Fruit fly (Drosophila melanogaster): ENCODE measurements around the gene pros.

pros gene

DNA sequence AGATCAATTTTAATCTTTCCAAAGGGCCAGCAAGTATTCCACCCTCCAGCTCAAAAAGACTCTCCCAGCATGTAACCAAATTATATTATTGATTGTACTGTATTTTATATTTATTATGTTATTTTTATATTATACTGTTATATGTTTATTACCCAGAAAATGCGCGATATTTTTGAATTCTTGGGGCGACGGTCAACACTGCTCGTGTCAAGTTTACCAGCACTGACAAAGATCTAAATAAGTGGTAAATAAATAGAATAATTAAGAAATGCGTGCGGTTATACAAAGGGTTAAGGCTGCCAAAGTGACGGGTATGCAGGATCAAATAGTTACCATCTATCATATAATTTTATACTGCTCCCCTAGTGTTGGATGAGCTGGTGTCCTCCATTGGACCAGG lies 101.5 kb downstream of the pros start, which contains the start of gene Dtd:
TSS of gene Dtd (plus strand) at position 248 of the 400 bp plus-strand sequence.
- TF ChIP-seq rn (GFP tag; IDR thresholded peaks at IDR 0.05) (no peak), CG17806 (tag; optimal IDR thresholded peaks at IDR 0.05) (no peak), CG34367 (tag; optimal IDR thresholded peaks at IDR 0.05) (no peak), CG9948 (tag; optimal IDR thresholded peaks at IDR 0.05) (no peak), Pif1A (GFP tag; optimal IDR thresholded peaks at IDR 0.05) (no peak), CG32121 (GFP tag; IDR thresholded peaks at IDR 0.05) (no peak), Ets98B (GFP tag; IDR thresholded peaks at IDR 0.05) (no peak), CG13204 (GFP tag; optimal IDR thresholded peaks at IDR 0.05) (no peak), gl (tag; optimal IDR thresholded peaks at IDR 0.05) (no peak), CG8159 (tag; optimal IDR thresholded peaks at IDR 0.05) (no peak), D1 (tag; optimal IDR thresholded peaks at IDR 0.05) (no peak), CG14655 (GFP tag; optimal IDR thresholded peaks at IDR 0.05) (no peak), Pif1B (GFP tag; optimal IDR thresholded peaks at IDR 0.05) (no peak), CG4496 (GFP tag; IDR thresholded peaks at IDR 0.05) (no peak), CG12605 (GFP tag; IDR thresholded peaks at IDR 0.05) (no peak), Snoo (tag; optimal IDR thresholded peaks at IDR 0.05) (no peak), fd96Ca (GFP tag; IDR thresholded peaks at IDR 0.05) (no peak), EcR (GFP tag; optimal IDR thresholded peaks at IDR 0.05) (no peak), CG8301 (tag; optimal IDR thresholded peaks at IDR 0.05) (no peak), CG10348 (GFP tag; IDR thresholded peaks at IDR 0.05) (no peak)

DNA sequence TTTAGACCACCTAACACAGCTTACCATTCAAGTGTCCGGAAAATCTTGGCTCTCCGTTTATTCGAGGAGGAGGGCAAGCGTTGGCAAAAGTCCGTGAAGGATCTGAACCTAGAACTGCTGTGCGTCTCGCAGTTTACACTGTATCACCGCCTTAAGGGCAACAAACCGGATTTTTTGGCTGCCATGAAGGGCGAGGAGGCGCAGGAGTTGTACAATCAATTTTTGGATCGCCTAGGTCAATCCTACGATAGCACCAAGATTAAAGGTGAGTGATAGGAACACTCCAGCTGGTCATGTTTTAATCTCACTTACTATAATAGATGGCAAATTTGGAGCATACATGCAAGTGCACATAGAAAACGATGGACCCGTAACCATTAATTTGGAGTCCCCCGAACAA lies 102.0 kb downstream of the pros start:
- TF ChIP-seq gl (tag; optimal IDR thresholded peaks at IDR 0.05) (no peak), CG15710 (tag; optimal IDR thresholded peaks at IDR 0.05) (no peak), D1 (tag; optimal IDR thresholded peaks at IDR 0.05) (no peak), CG10348 (GFP tag; IDR thresholded peaks at IDR 0.05) (no peak), CG17806 (tag; optimal IDR thresholded peaks at IDR 0.05) (no peak), Pif1A (GFP tag; optimal IDR thresholded peaks at IDR 0.05) (no peak), CG14655 (GFP tag; optimal IDR thresholded peaks at IDR 0.05) (no peak), CG8159 (tag; optimal IDR thresholded peaks at IDR 0.05) (no peak), fd96Ca (GFP tag; IDR thresholded peaks at IDR 0.05) (no peak), CG4496 (GFP tag; IDR thresholded peaks at IDR 0.05) (no peak), CG9948 (tag; optimal IDR thresholded peaks at IDR 0.05) (no peak), rn (GFP tag; IDR thresholded peaks at IDR 0.05) (no peak), CG8301 (tag; optimal IDR thresholded peaks at IDR 0.05) (no peak), CG34367 (tag; optimal IDR thresholded peaks at IDR 0.05) (no peak)

DNA sequence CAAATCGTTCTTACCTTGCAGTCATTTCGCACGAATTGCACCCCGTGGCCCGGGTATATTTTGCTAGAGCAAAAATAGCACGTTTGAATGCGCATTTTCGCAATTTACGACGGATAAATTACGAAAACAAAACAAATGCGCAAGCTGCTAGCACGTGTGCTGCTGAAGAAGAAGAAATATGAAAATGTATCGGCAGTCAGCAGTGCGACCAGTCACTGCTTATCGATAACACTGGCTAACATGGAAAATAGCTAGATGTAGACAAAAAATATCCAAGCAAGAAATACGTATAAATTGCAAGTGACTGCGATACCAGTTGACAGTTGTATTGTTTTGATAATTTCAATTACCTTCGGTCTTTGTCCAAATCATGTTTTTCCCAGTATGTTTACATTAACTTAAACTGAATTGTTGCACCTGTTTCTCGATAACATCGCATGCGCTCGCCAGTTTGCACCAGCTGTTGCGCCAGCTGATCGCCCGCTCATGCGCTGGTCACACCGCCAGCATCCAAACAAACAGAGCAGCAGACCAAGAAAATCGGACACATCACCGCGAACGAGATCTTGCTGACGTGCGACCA lies 103.2 kb downstream of the pros start, which contains the start of the genes RpL24-like and CG5276:
TSS of gene RpL24-like (minus strand) at position 188 of the 583 bp plus-strand sequence.
TSS of gene CG5276 (plus strand) at position 344 of the 583 bp plus-strand sequence.
- TF ChIP-seq fd96Ca (GFP tag; IDR thresholded peaks at IDR 0.05) (no peak), CG32121 (GFP tag; IDR thresholded peaks at IDR 0.05) (no peak)

DNA sequence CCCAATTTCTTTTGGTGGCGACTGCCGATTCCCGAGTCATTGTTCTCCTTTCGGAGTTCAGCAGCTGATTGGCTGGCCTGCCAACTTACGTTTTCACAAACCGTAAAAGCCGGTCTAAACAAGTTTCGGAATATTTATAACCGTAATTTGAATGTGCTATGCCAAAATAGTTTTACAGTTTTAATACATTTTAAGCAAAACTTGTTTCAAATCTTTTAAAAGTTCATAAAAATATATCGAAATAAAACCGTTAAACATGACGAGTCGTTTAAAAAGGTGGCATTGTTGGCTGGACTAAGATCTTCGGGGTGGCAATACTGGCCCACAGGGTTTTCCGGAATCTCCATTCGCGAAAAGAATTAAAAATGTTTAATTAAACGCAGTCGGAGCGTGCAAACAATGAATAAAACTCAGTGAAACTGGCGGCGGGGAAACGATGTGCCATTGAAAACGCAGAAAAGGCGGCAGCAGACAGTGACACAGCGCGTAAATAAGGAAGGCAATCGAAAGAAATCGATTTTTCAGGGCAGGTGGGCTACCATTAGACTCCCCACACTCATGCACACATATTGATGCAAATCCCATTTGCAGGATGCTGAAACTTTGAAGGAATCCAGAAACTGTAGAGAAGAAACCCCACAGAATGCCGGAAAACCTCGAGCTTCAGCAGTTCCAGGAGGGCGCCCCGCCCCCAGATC lies 107.4 kb downstream of the pros start, which contains the start of the genes Exd2 and CG5281:
TSS of gene Exd2 (minus strand) at position 167 of the 698 bp plus-strand sequence.
TSS of gene CG5281 (plus strand) at position 314 of the 698 bp plus-strand sequence.
- TF ChIP-seq gl (tag; optimal IDR thresholded peaks at IDR 0.05) (no peak), EcR (GFP tag; optimal IDR thresholded peaks at IDR 0.05) (peak; percentile 80), CG17806 (tag; optimal IDR thresholded peaks at IDR 0.05) (no peak), CG15710 (tag; optimal IDR thresholded peaks at IDR 0.05) (peak; percentile 5), CG9948 (tag; optimal IDR thresholded peaks at IDR 0.05) (peak; percentile 6), D1 (tag; optimal IDR thresholded peaks at IDR 0.05) (no peak), CG34367 (tag; optimal IDR thresholded peaks at IDR 0.05) (no peak), CG8159 (tag; optimal IDR thresholded peaks at IDR 0.05) (peak; percentile 14), CG10348 (GFP tag; IDR thresholded peaks at IDR 0.05) (no peak), fd96Ca (GFP tag; IDR thresholded peaks at IDR 0.05) (0 out of 3 replicates have a peak, but pooled peaks have one; percentile 10), CG12605 (GFP tag; IDR thresholded peaks at IDR 0.05) (no peak), CG8301 (tag; optimal IDR thresholded peaks at IDR 0.05) (no peak)

DNA sequence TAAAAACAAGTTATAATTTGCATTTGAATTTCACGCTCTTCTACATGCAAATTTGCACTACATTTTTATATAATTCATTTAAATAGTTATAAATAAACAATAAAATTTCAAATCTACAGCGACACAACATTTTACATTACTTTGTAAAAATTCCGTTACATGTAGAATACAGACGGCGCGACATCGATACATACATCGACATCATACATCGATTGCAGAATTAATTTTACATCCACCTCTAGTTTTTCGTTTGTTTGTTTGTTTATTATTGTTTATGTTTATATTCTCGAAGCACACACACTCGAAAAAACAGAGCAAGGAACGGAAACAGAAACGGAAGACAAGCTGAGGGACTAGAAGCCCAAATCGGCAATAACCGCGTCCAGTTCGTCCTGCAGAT lies 109.2 kb downstream of the pros start, which contains the start of gene CG17230:
TSS of gene CG17230 (plus strand) at position 258 of the 400 bp plus-strand sequence.
- TF ChIP-seq CG13204 (GFP tag; optimal IDR thresholded peaks at IDR 0.05) (no peak), CG12605 (GFP tag; IDR thresholded peaks at IDR 0.05) (no peak), Snoo (tag; optimal IDR thresholded peaks at IDR 0.05) (no peak), Ets98B (GFP tag; IDR thresholded peaks at IDR 0.05) (no peak), Pif1A (GFP tag; optimal IDR thresholded peaks at IDR 0.05) (no peak), Pif1B (GFP tag; optimal IDR thresholded peaks at IDR 0.05) (no peak), fd96Ca (GFP tag; IDR thresholded peaks at IDR 0.05) (no peak; the same call in 2 of the 3 replicates), D1 (tag; optimal IDR thresholded peaks at IDR 0.05) (no peak), CG9948 (tag; optimal IDR thresholded peaks at IDR 0.05) (no peak), CG34367 (tag; optimal IDR thresholded peaks at IDR 0.05) (no peak)

DNA sequence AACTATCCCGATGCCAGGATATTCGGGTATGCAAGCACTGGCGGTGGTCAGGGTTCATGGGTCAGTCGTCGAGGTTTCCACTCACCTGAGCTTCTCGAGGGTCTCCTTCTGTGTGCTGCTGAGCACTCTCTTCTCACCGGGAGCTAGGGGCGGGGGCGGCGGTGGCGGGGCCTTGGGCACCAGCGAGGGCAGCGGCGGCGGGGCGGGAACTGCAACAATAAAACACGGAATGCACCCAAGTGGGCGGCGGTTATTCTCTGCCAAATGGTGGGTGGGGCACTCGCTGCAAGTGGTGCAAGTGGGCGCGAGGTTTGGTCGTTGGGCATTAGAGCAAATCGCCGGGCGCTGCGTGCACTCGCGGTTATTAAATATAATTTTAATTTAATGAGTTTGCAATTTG lies 112.8 kb downstream of the pros start:
- TF ChIP-seq CG12605 (GFP tag; IDR thresholded peaks at IDR 0.05): no peak
- no peak for TF ChIP-seq CG34367 (tag; optimal IDR thresholded peaks at IDR 0.05)
- no peak for TF ChIP-seq CG8301 (tag; optimal IDR thresholded peaks at IDR 0.05)
- TF ChIP-seq CG8159 (tag; optimal IDR thresholded peaks at IDR 0.05): no peak
- no peak for TF ChIP-seq CG13204 (GFP tag; optimal IDR thresholded peaks at IDR 0.05)
